Fruit fly (Drosophila melanogaster): Measurements from ENCODE around the gene CG13362.

DNA sequence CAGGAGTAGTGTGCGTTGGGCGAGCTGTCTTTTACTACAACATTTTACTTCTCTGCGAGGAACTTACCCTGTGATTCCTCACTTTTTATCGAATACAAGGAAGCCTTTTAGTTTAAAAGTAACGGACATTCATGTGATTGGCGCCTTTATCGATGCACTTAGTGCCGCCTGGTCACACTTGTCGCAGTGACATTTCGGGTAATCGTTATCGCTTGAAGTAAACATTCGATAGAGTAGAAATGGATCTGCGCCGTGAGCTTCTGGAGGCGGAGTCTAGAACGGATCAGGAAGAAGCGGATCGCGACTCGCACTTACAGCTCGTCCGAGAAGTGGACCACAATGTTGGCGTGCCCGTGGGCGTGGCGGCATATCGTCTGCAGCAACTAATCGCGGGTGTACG, 41.8 kb upstream of the CG13362 start, which contains the start of gene CG16989:
- TF ChIP-seq ems (GFP tag; optimal IDR thresholded peaks at IDR 0.05): no peak
- no peak for TF ChIP-seq CG16863 (GFP tag; optimal IDR thresholded peaks at IDR 0.05)
- TF ChIP-seq Hr51 (GFP tag; optimal IDR thresholded peaks at IDR 0.05): no peak
- TF ChIP-seq CG14965 (GFP tag; optimal IDR thresholded peaks at IDR 0.05; ENCODE audit: borderline replicate concordance): no peak
- no peak for TF ChIP-seq maf-S (GFP tag; optimal IDR thresholded peaks at IDR 0.05)
- TF ChIP-seq Blimp-1 (GFP tag; optimal IDR thresholded peaks at IDR 0.05): no peak
- TF ChIP-seq sima (GFP tag; optimal IDR thresholded peaks at IDR 0.05): no peak
- no peak for TF ChIP-seq nerfin-1 (tag; optimal IDR thresholded peaks at IDR 0.05)
- TF ChIP-seq CG11085 (GFP tag; IDR thresholded peaks at IDR 0.05): no peak
